Fruit fly (Drosophila melanogaster) whole organism, wandering third instar larva: ENCODE measurements around the gene GluRIIC.

ENCODE experiments used
- CG9705 ChIP-seq: fragments of 200-800 bp; sonication (Bioruptor generic); optimal IDR thresholded peaks from 2 replicates; lab custom pipeline; 2018; ENCODE audit warnings: missing biosample characterization, mild to moderate bottlenecking, missing genetic modification characterization
- pan ChIP-seq: fragments of >200 bp; optimal IDR thresholded peaks from 2 replicates; lab custom pipeline; 2017
- usp ChIP-seq: fragments of >200 bp; optimal IDR thresholded peaks from 2 replicates; lab custom pipeline; 2017; ENCODE audit warnings: missing biosample characterization, missing genetic modification characterization

dm6 chr2L:922660-923059, 8.8 kb downstream of the GluRIIC start, which contains the start of gene Tmtc2:
- no peak for TF ChIP-seq pan
- no peak for TF ChIP-seq usp
- no peak for TF ChIP-seq CG9705 (GFP tag; lab: Kevin White, UChicago)
